Fruit fly (Drosophila melanogaster): ENCODE data around the gene Ten-m.
A peak's percentile ranks its signal among the peaks of the same experiment; 100 is the strongest.

Ten-m gene

DNA sequence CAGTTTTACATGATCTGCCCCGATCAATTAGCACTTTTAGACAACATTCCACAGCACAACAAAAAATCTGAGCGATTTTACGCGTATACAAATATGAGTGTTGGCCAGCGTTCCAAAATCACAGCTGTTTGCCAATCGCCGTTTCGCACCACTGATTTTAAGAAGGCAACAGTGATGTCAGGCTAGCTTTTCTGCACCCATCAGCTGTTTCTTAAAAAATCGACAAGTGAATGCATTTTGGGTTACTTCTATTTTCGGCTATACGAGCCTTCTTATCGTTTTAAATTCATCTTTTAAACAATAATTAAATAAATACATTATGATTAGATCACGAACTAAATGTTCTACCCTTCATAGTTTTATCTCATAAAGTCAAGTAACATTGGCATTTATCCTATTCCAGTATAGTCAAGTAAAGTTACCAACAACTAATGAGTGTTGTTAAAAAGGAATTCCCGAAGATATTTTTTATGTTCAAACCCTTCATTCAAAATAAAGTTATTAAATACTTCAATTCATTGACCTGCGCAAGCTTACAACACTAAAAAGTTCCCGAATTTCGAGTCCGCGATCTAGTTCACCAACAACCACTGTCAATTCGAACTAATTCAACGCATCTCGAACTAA is 144.8 kb downstream of the Ten-m start, which contains the start of the genes Rich and Ddx1:
Gene Rich, minus strand, starts transcription at position 125 of the 627 bp plus-strand sequence.
Gene Ddx1, plus strand, starts transcription at position 573 of the 627 bp plus-strand sequence.
- TF ChIP-seq CG13204 (GFP tag; optimal IDR thresholded peaks at IDR 0.05), result no peak
- peak; percentile 49; the same call in 2 of the 3 replicates for TF ChIP-seq CG4496 (GFP tag; IDR thresholded peaks at IDR 0.05)
- no peak for TF ChIP-seq CG17806 (tag; optimal IDR thresholded peaks at IDR 0.05)
- TF ChIP-seq Snoo (tag; optimal IDR thresholded peaks at IDR 0.05), result no peak
- peak; percentile 26 for TF ChIP-seq CG15710 (tag; optimal IDR thresholded peaks at IDR 0.05)
- TF ChIP-seq gl (tag; optimal IDR thresholded peaks at IDR 0.05), result no peak
- TF ChIP-seq fd96Ca (GFP tag; IDR thresholded peaks at IDR 0.05), result no peak
- TF ChIP-seq rn (GFP tag; IDR thresholded peaks at IDR 0.05), result no peak
- peak; percentile 25 for TF ChIP-seq CG9948 (tag; optimal IDR thresholded peaks at IDR 0.05)
- no peak for TF ChIP-seq CG14655 (GFP tag; optimal IDR thresholded peaks at IDR 0.05)
- peak; percentile 37 for TF ChIP-seq CG8159 (tag; optimal IDR thresholded peaks at IDR 0.05)
- no peak; the same call in 1 of the 2 replicates for TF ChIP-seq Ets98B (GFP tag; IDR thresholded peaks at IDR 0.05)
- TF ChIP-seq Pif1B (GFP tag; optimal IDR thresholded peaks at IDR 0.05), result peak; percentile 4
- no peak for TF ChIP-seq CG32121 (GFP tag; IDR thresholded peaks at IDR 0.05)
- no peak for TF ChIP-seq CG12605 (GFP tag; IDR thresholded peaks at IDR 0.05)
- TF ChIP-seq CG8301 (tag; optimal IDR thresholded peaks at IDR 0.05), result no peak
- no peak for TF ChIP-seq CG34367 (tag; optimal IDR thresholded peaks at IDR 0.05)
- no peak for TF ChIP-seq D1 (tag; optimal IDR thresholded peaks at IDR 0.05)
- TF ChIP-seq Pif1A (GFP tag; optimal IDR thresholded peaks at IDR 0.05), result no peak
- peak; percentile 51 for TF ChIP-seq EcR (GFP tag; optimal IDR thresholded peaks at IDR 0.05)
- TF ChIP-seq CG10348 (GFP tag; IDR thresholded peaks at IDR 0.05), result no peak
